Fruit fly (Drosophila melanogaster) whole organism, prepupa: ENCODE measurements around the gene Nepl3.
A peak's percentile ranks its signal among the peaks of the same experiment; 100 is the strongest.

Experiments
- CG10669 ChIP-seq: fragments of 200-800 bp; sonication (Bioruptor generic); optimal IDR thresholded peaks from 3 replicates; lab custom pipeline; 2018; ENCODE audit warnings: missing biosample characterization, mild to moderate bottlenecking, missing genetic modification characterization, moderate library complexity
- CG11294 ChIP-seq: fragments of 200-800 bp; sonication (Bioruptor generic); IDR thresholded peaks from 2 replicates; pipeline ENCODE4 v1.3.6; 2022; ENCODE audit warnings: missing biosample characterization, missing genetic modification characterization
- CG11762 ChIP-seq: fragments of 200-800 bp; sonication (Bioruptor generic); optimal IDR thresholded peaks from 3 replicates; lab custom pipeline; 2016; ENCODE audit warnings: missing biosample characterization, missing genetic modification characterization; ENCODE audit not compliant: insufficient read depth
- CG11902 ChIP-seq: fragments of 200-800 bp; sonication (Bioruptor generic); optimal IDR thresholded peaks from 3 replicates; lab custom pipeline; 2016; ENCODE audit warnings: missing biosample characterization, missing genetic modification characterization
- CG15336 ChIP-seq: fragments of 200-800 bp; sonication (Bioruptor generic); IDR thresholded peaks from 2 replicates; pipeline ENCODE4 v1.3.6; 2022; ENCODE audit warnings: missing biosample characterization, missing genetic modification characterization
- CG1621 ChIP-seq: fragments of 200-800 bp; sonication (Bioruptor generic); optimal IDR thresholded peaks from 3 replicates; lab custom pipeline; 2018; ENCODE audit warnings: missing biosample characterization, mild to moderate bottlenecking, missing genetic modification characterization
- CG16779 ChIP-seq: fragments of 200-800 bp; sonication (Bioruptor generic); optimal IDR thresholded peaks from 3 replicates; lab custom pipeline; 2017; ENCODE audit warnings: missing biosample characterization, mild to moderate bottlenecking, missing genetic modification characterization
- CG3032 ChIP-seq: fragments of 200-800 bp; optimal IDR thresholded peaks from 2 replicates; lab custom pipeline; 2019; ENCODE audit warnings: missing biosample characterization, mild to moderate bottlenecking, missing genetic modification characterization, moderate library complexity
- CG31627 ChIP-seq: fragments of 200-800 bp; sonication (Bioruptor generic); optimal IDR thresholded peaks from 3 replicates; lab custom pipeline; 2016; ENCODE audit warnings: missing biosample characterization, missing genetic modification characterization
- CG32006 ChIP-seq: fragments of 200-800 bp; sonication (Bioruptor generic); optimal IDR thresholded peaks from 3 replicates; lab custom pipeline; 2017; ENCODE audit warnings: missing biosample characterization, mild to moderate bottlenecking, missing genetic modification characterization
- CG34406 ChIP-seq: fragments of 200-800 bp; sonication (Bioruptor generic); optimal IDR thresholded peaks from 3 replicates; lab custom pipeline; 2016; ENCODE audit warnings: missing biosample characterization, missing genetic modification characterization
- CG3919 ChIP-seq: fragments of 200-800 bp; sonication (Bioruptor generic); optimal IDR thresholded peaks from 3 replicates; lab custom pipeline; 2016; ENCODE audit warnings: missing biosample characterization, missing genetic modification characterization
- CG4318 ChIP-seq: fragments of 200-800 bp; sonication (Bioruptor generic); optimal IDR thresholded peaks from 3 replicates; lab custom pipeline; 2017; ENCODE audit warnings: missing biosample characterization, mild to moderate bottlenecking, missing genetic modification characterization
- CG6163 ChIP-seq: fragments of 200-800 bp; sonication (Bioruptor generic); IDR thresholded peaks from 3 replicates; pipeline ENCODE4 v1.3.6; 2022; ENCODE audit warnings: missing biosample characterization, missing genetic modification characterization
- CG6792 ChIP-seq: fragments of 200-800 bp; sonication (Bioruptor generic); optimal IDR thresholded peaks from 3 replicates; lab custom pipeline; 2016; ENCODE audit warnings: missing biosample characterization, missing genetic modification characterization
- CG6808 ChIP-seq: fragments of 200-800 bp; sonication (Bioruptor generic); optimal IDR thresholded peaks from 3 replicates; lab custom pipeline; 2017; ENCODE audit warnings: missing biosample characterization, missing genetic modification characterization, mild to moderate bottlenecking, moderate library complexity, missing genetic modification reagents
- CG6854 ChIP-seq: fragments of 200-800 bp; sonication (Bioruptor generic); optimal IDR thresholded peaks from 2 replicates; lab custom pipeline; 2017; ENCODE audit warnings: missing biosample characterization, mild to moderate bottlenecking, missing genetic modification characterization
- CG7368 ChIP-seq: fragments of 200-800 bp; sonication (Bioruptor generic); optimal IDR thresholded peaks from 3 replicates; lab custom pipeline; 2016; ENCODE audit warnings: missing biosample characterization, missing genetic modification characterization
- CG8319 ChIP-seq: fragments of 200-800 bp; sonication (Bioruptor generic); optimal IDR thresholded peaks from 3 replicates; lab custom pipeline; 2016; ENCODE audit warnings: missing biosample characterization, missing genetic modification characterization
- CG8632 ChIP-seq: fragments of 200-800 bp; sonication (Bioruptor generic); optimal IDR thresholded peaks from 3 replicates; lab custom pipeline; 2016; ENCODE audit warnings: missing biosample characterization, missing genetic modification characterization
- CG9139 ChIP-seq: fragments of 200-800 bp; sonication (Bioruptor generic); optimal IDR thresholded peaks from 3 replicates; lab custom pipeline; 2017; ENCODE audit warnings: missing biosample characterization, mild to moderate bottlenecking, missing genetic modification characterization
- Eip75B ChIP-seq: fragments of 200-800 bp; sonication (Bioruptor generic); optimal IDR thresholded peaks from 3 replicates; lab custom pipeline; 2016; ENCODE audit warnings: missing biosample characterization, missing genetic modification characterization
- Eip93F ChIP-seq: fragments of 200-800 bp; sonication (Bioruptor generic); optimal IDR thresholded peaks from 2 replicates; lab custom pipeline; 2016; ENCODE audit warnings: missing biosample characterization, mild to moderate bottlenecking, missing genetic modification characterization
- Ets21C ChIP-seq: fragments of 200-800 bp; sonication (Bioruptor generic); optimal IDR thresholded peaks from 3 replicates; lab custom pipeline; 2016; ENCODE audit warnings: missing biosample characterization, missing genetic modification characterization
- Ets96B ChIP-seq: fragments of 200-800 bp; optimal IDR thresholded peaks from 2 replicates; lab custom pipeline; 2019; ENCODE audit warnings: missing biosample characterization, mild to moderate bottlenecking, missing genetic modification characterization, moderate library complexity
- Gug ChIP-seq: fragments of 200-800 bp; sonication (Bioruptor generic); IDR thresholded peaks from 2 replicates; pipeline ENCODE4 v1.3.6; 2022; ENCODE audit warnings: missing biosample characterization, missing genetic modification characterization
- Hr38 ChIP-seq: sonication (Bioruptor generic); optimal IDR thresholded peaks from 2 replicates; lab custom pipeline; 2016; ENCODE audit warnings: missing biosample characterization, missing genetic modification characterization
- Hr39 ChIP-seq: fragments of 200-800 bp; sonication (Bioruptor generic); optimal IDR thresholded peaks from 2 replicates; lab custom pipeline; 2016; ENCODE audit warnings: missing biosample characterization, missing genetic modification characterization
- Hr4 ChIP-seq: fragments of 200-800 bp; sonication (Bioruptor generic); optimal IDR thresholded peaks from 3 replicates; lab custom pipeline; 2016; ENCODE audit warnings: missing biosample characterization, missing genetic modification characterization
- Lpt ChIP-seq: fragments of 200-800 bp; sonication (Bioruptor generic); optimal IDR thresholded peaks from 3 replicates; lab custom pipeline; 2016; ENCODE audit warnings: missing biosample characterization, missing genetic modification characterization
- Met ChIP-seq: fragments of 200-800 bp; sonication (Bioruptor generic); optimal IDR thresholded peaks from 3 replicates; lab custom pipeline; 2016; ENCODE audit warnings: missing biosample characterization, missing genetic modification characterization
- OdsH ChIP-seq: fragments of 200-800 bp; sonication (Bioruptor generic); optimal IDR thresholded peaks from 3 replicates; lab custom pipeline; 2016; ENCODE audit warnings: missing biosample characterization, missing genetic modification characterization
- Smox ChIP-seq: fragments of 200-800 bp; sonication (Bioruptor generic); optimal IDR thresholded peaks from 3 replicates; lab custom pipeline; 2016; ENCODE audit warnings: missing biosample characterization, missing genetic modification characterization
- Sox102F ChIP-seq: fragments of 200-800 bp; sonication (Bioruptor generic); optimal IDR thresholded peaks from 2 replicates; lab custom pipeline; 2016; ENCODE audit warnings: missing biosample characterization, mild to moderate bottlenecking, missing genetic modification characterization
- Sox14 ChIP-seq: fragments of 200-800 bp; sonication (Bioruptor generic); optimal IDR thresholded peaks from 3 replicates; lab custom pipeline; 2016; ENCODE audit warnings: missing biosample characterization, missing genetic modification characterization
- Sox15 ChIP-seq: fragments of 200-800 bp; sonication (Bioruptor generic); optimal IDR thresholded peaks from 3 replicates; lab custom pipeline; 2016; ENCODE audit warnings: missing biosample characterization, missing genetic modification characterization
- achi ChIP-seq: fragments of 200-800 bp; sonication (Bioruptor generic); optimal IDR thresholded peaks from 3 replicates; lab custom pipeline; 2016; ENCODE audit warnings: missing biosample characterization, missing genetic modification characterization
- acj6 ChIP-seq: fragments of 200-800 bp; sonication (Bioruptor generic); optimal IDR thresholded peaks from 3 replicates; lab custom pipeline; 2016; ENCODE audit warnings: missing biosample characterization, missing genetic modification characterization
- cyc ChIP-seq: fragments of 200-800 bp; sonication (Bioruptor generic); optimal IDR thresholded peaks from 3 replicates; lab custom pipeline; 2016; ENCODE audit warnings: missing biosample characterization, missing genetic modification characterization
- dac ChIP-seq: fragments of 200-800 bp; sonication (Bioruptor generic); optimal IDR thresholded peaks from 2 replicates; lab custom pipeline; 2017; ENCODE audit warnings: missing biosample characterization, mild to moderate bottlenecking, missing genetic modification characterization
- eg ChIP-seq: fragments of 200-800 bp; sonication (Bioruptor generic); IDR thresholded peaks from 3 replicates; pipeline ENCODE4 v1.3.6; 2022; ENCODE audit warnings: missing biosample characterization, missing genetic modification characterization
- fd85E ChIP-seq: fragments of 200-800 bp; sonication (Bioruptor generic); optimal IDR thresholded peaks from 3 replicates; lab custom pipeline; 2016; ENCODE audit warnings: missing biosample characterization, missing genetic modification characterization
- fkh ChIP-seq: fragments of 200-800 bp; sonication (Bioruptor generic); optimal IDR thresholded peaks from 3 replicates; lab custom pipeline; 2017; ENCODE audit warnings: missing biosample characterization, mild to moderate bottlenecking, missing genetic modification characterization, moderate library complexity
- lz ChIP-seq: fragments of 200-800 bp; sonication (Bioruptor generic); optimal IDR thresholded peaks from 3 replicates; lab custom pipeline; 2016; ENCODE audit warnings: missing biosample characterization, missing genetic modification characterization
- net ChIP-seq: fragments of 200-800 bp; sonication (Bioruptor generic); optimal IDR thresholded peaks from 3 replicates; lab custom pipeline; 2016; ENCODE audit warnings: missing biosample characterization, missing genetic modification characterization
- pdm3 ChIP-seq: fragments of 200-800 bp; sonication (Bioruptor generic); optimal IDR thresholded peaks from 3 replicates; lab custom pipeline; 2016; ENCODE audit warnings: missing biosample characterization, missing genetic modification characterization
- salr ChIP-seq, 2 experiments: fragments of 200-800 bp; sonication (Bioruptor generic); optimal IDR thresholded peaks; 3 replicates each; lab custom pipeline; 2016 to 2018; ENCODE audit warnings: missing biosample characterization in 2 of 2, missing genetic modification characterization in 2 of 2, mild to moderate bottlenecking in 1 of 2
- spab ChIP-seq: fragments of 200-800 bp; sonication (Bioruptor generic); optimal IDR thresholded peaks from 2 replicates; lab custom pipeline; 2017; ENCODE audit warnings: missing biosample characterization, mild to moderate bottlenecking, missing genetic modification characterization, missing genetic modification reagents
- ss ChIP-seq, 2 experiments: fragments of 200-800 bp; sonication (Bioruptor generic); optimal IDR thresholded peaks; 2 replicates in 1 of 2; 3 replicates in 1 of 2; lab custom pipeline; 2017 to 2018; ENCODE audit warnings: mild to moderate bottlenecking in 2 of 2, missing biosample characterization in 2 of 2, missing genetic modification characterization in 2 of 2, moderate library complexity in 1 of 2
- svp ChIP-seq: fragments of 200-800 bp; sonication (Bioruptor generic); peaks from one replicate; lab custom pipeline; 2016; ENCODE audit warnings: missing biosample characterization, missing genetic modification characterization
- vri ChIP-seq: fragments of 200-800 bp; sonication (Bioruptor generic); optimal IDR thresholded peaks from 3 replicates; lab custom pipeline; 2016; ENCODE audit warnings: missing biosample characterization, mild to moderate bottlenecking, missing genetic modification characterization

The Nepl3 gene

dm6 chr2L:5043495-5044146 lies 14.4 kb downstream of the Nepl3 start:
- TF ChIP-seq acj6 (GFP tag; lab: Kevin White, UChicago), result peak; percentile 77
- TF ChIP-seq CG6808 (GFP tag; lab: Kevin White, UChicago), result peak; percentile 61
- peak; percentile 67 for TF ChIP-seq CG15336 (GFP tag; lab: Robert Waterston, UW)
- TF ChIP-seq svp (GFP tag; lab: Kevin White, UChicago), result peak; percentile 85
- peak; percentile 49 for TF ChIP-seq CG1621
- TF ChIP-seq salr (GFP tag; optimal IDR thresholded peaks at IDR 0.05; lab: Kevin White, UChicago), result peak; percentile 45 to 52
- peak; percentile 87 for TF ChIP-seq CG32006 (GFP tag; lab: Kevin White, UChicago)
- no peak for TF ChIP-seq Hr38 (GFP tag; lab: Kevin White, UChicago)
- TF ChIP-seq CG11762 (GFP tag; lab: Kevin White, UChicago), result peak; percentile 30
- TF ChIP-seq CG9139, result no peak
- peak; percentile 68 for TF ChIP-seq net (GFP tag; lab: Kevin White, UChicago)
- TF ChIP-seq CG10669 (GFP tag; lab: Kevin White, UChicago), result peak; percentile 66
- no peak for TF ChIP-seq fd85E (GFP tag; lab: Kevin White, UChicago)
- TF ChIP-seq lz, result peak; percentile 68
- peak; percentile 78 for TF ChIP-seq Lpt (GFP tag; lab: Kevin White, UChicago)
- TF ChIP-seq CG6854 (GFP tag; lab: Kevin White, UChicago), result no peak
- peak; percentile 45 for TF ChIP-seq CG8632 (GFP tag; lab: Kevin White, UChicago)
- peak; percentile 30 for TF ChIP-seq Sox15
- TF ChIP-seq CG4318, result peak; percentile 76
- peak; percentile 75 for TF ChIP-seq dac
- peak; percentile 80 for TF ChIP-seq pdm3 (GFP tag; lab: Kevin White, UChicago)
- peak; percentile 53 for TF ChIP-seq Eip75B (GFP tag; lab: Kevin White, UChicago)
- TF ChIP-seq Met, result peak; percentile 50
- TF ChIP-seq CG11294 (GFP tag; lab: Robert Waterston, UW), result peak; percentile 67
- peak; percentile 63 for TF ChIP-seq CG16779 (tag; lab: Kevin White, UChicago)
- peak; percentile 50 for TF ChIP-seq spab (GFP tag; lab: Kevin White, UChicago)
- peak; percentile 72 for TF ChIP-seq Hr39 (GFP tag; lab: Kevin White, UChicago)
- TF ChIP-seq Smox (GFP tag; lab: Kevin White, UChicago), result peak; percentile 61
- peak; percentile 61 for TF ChIP-seq Sox14
- TF ChIP-seq cyc (GFP tag; lab: Kevin White, UChicago), result peak; percentile 56
- TF ChIP-seq CG8319 (GFP tag; lab: Kevin White, UChicago), result peak; percentile 28
- peak; percentile 84 for TF ChIP-seq eg (GFP tag; lab: Robert Waterston, UW)
- TF ChIP-seq Gug (GFP tag; lab: Robert Waterston, UW), result peak; percentile 57
- TF ChIP-seq Sox102F (GFP tag; lab: Kevin White, UChicago), result peak; percentile 70
- peak; percentile 53 for TF ChIP-seq CG6792 (GFP tag; lab: Kevin White, UChicago)
- peak; percentile 79 for TF ChIP-seq Hr4
- TF ChIP-seq ss (GFP tag; optimal IDR thresholded peaks at IDR 0.05; lab: Kevin White, UChicago), result peak; percentile 25 to 27
- peak; percentile 56 for TF ChIP-seq CG34406 (GFP tag; lab: Kevin White, UChicago)
- peak; percentile 69 for TF ChIP-seq CG3919
- TF ChIP-seq Eip93F, result peak; percentile 10
- peak; percentile 72 for TF ChIP-seq achi (GFP tag; lab: Kevin White, UChicago)
- no peak for TF ChIP-seq fkh (GFP tag; lab: Kevin White, UChicago)
- TF ChIP-seq CG3032 (tag; lab: Kevin White, UChicago), result peak; percentile 59
- peak; percentile 62 for TF ChIP-seq Ets21C
- TF ChIP-seq CG7368 (GFP tag; lab: Kevin White, UChicago), result peak; percentile 52
- peak; percentile 86 for TF ChIP-seq CG6163 (GFP tag; lab: Robert Waterston, UW)
- TF ChIP-seq OdsH, result peak; percentile 85
- TF ChIP-seq Ets96B (tag; lab: Kevin White, UChicago), result peak; percentile 57
- peak; percentile 73 for TF ChIP-seq CG31627 (GFP tag; lab: Kevin White, UChicago)
- no peak for TF ChIP-seq vri
- TF ChIP-seq CG11902 (GFP tag; lab: Kevin White, UChicago), result peak; percentile 45
